Fruit fly (Drosophila melanogaster) whole organism, embryonic: ENCODE results near the gene Sar1.

ENCODE experiments used
- ATbp ChIP-seq: fragments of 200-800 bp; sonication (Bioruptor generic); optimal IDR thresholded peaks from 2 replicates; lab custom pipeline; 2017; ENCODE audit warnings: missing biosample characterization, mild to moderate bottlenecking, missing genetic modification characterization, missing genetic modification reagents
- CG10979 ChIP-seq: fragments of 200-800 bp; sonication (Bioruptor generic); optimal IDR thresholded peaks from 2 replicates; lab custom pipeline; 2018; ENCODE audit warnings: missing biosample characterization, mild to moderate bottlenecking, missing genetic modification characterization, moderate library complexity
- CG12155 ChIP-seq: fragments of 200-800 bp; sonication (Bioruptor generic); optimal IDR thresholded peaks from 3 replicates; lab custom pipeline; 2016; ENCODE audit warnings: missing biosample characterization, missing genetic modification characterization
- CG12219 ChIP-seq: fragments of 200-800 bp; sonication (Bioruptor generic); optimal IDR thresholded peaks from 3 replicates; lab custom pipeline; 2018; ENCODE audit warnings: missing biosample characterization, mild to moderate bottlenecking, missing genetic modification characterization
- CG13287 ChIP-seq: fragments of 200-800 bp; sonication (Bioruptor generic); IDR thresholded peaks from 2 replicates; pipeline ENCODE4 v1.3.6; 2022; ENCODE audit warnings: missing biosample characterization, missing genetic modification characterization; ENCODE audit not compliant: partially characterized antibody
- CG1529 ChIP-seq: fragments of 200-800 bp; sonication (Bioruptor generic); optimal IDR thresholded peaks from 3 replicates; lab custom pipeline; 2018; ENCODE audit warnings: missing biosample characterization, missing genetic modification characterization
- CG1832 ChIP-seq: fragments of 200-800 bp; sonication (Bioruptor generic); optimal IDR thresholded peaks from 2 replicates; lab custom pipeline; 2017; ENCODE audit warnings: missing biosample characterization, mild to moderate bottlenecking, missing genetic modification characterization, inconsistent platforms
- CG18476 ChIP-seq: fragments of 200-800 bp; sonication (Bioruptor generic); optimal IDR thresholded peaks from 2 replicates; lab custom pipeline; 2016; ENCODE audit warnings: missing biosample characterization, mild to moderate bottlenecking, missing genetic modification characterization
- CG30403 ChIP-seq: fragments of 200-800 bp; sonication (Bioruptor generic); optimal IDR thresholded peaks from 3 replicates; lab custom pipeline; 2016; ENCODE audit warnings: missing biosample characterization, missing genetic modification characterization
- CG31388 ChIP-seq: fragments of 200-800 bp; sonication (Bioruptor generic); optimal IDR thresholded peaks from 2 replicates; lab custom pipeline; 2016; ENCODE audit warnings: missing biosample characterization, missing genetic modification characterization
- CG3281 ChIP-seq: fragments of 200-800 bp; sonication (Bioruptor generic); optimal IDR thresholded peaks from 3 replicates; lab custom pipeline; 2017; ENCODE audit warnings: missing biosample characterization, mild to moderate bottlenecking, missing genetic modification characterization
- CG33213 ChIP-seq: fragments of 200-800 bp; sonication (Bioruptor generic); optimal IDR thresholded peaks from 3 replicates; lab custom pipeline; 2016; ENCODE audit warnings: missing biosample characterization, missing genetic modification characterization
- CG43689 ChIP-seq: fragments of 200-800 bp; sonication (Bioruptor generic); IDR thresholded peaks from 2 replicates; pipeline ENCODE4 v1.3.6; 2022; ENCODE audit warnings: missing biosample characterization, missing genetic modification characterization
- CG5245 ChIP-seq: fragments of 200-800 bp; sonication (Bioruptor generic); optimal IDR thresholded peaks from 3 replicates; lab custom pipeline; 2016; ENCODE audit warnings: missing biosample characterization, missing genetic modification characterization
- CG6254 ChIP-seq: fragments of 200-800 bp; sonication (Bioruptor generic); optimal IDR thresholded peaks from 3 replicates; lab custom pipeline; 2017; ENCODE audit warnings: mild to moderate bottlenecking, missing biosample characterization, missing genetic modification reagents, missing genetic modification characterization
- CG6683 ChIP-seq: fragments of 200-800 bp; sonication (Bioruptor generic); optimal IDR thresholded peaks from 2 replicates; lab custom pipeline; 2017; ENCODE audit warnings: missing biosample characterization, mild to moderate bottlenecking, missing genetic modification characterization, missing genetic modification reagents
- CG7963 ChIP-seq: fragments of 200-800 bp; sonication (Bioruptor generic); IDR thresholded peaks from 3 replicates; pipeline ENCODE4 v1.3.6; 2022; ENCODE audit warnings: missing biosample characterization, missing genetic modification characterization; ENCODE audit not compliant: partially characterized antibody
- CG8388 ChIP-seq: fragments of 200-800 bp; sonication (Bioruptor generic); optimal IDR thresholded peaks from 2 replicates; lab custom pipeline; 2019; ENCODE audit warnings: missing biosample characterization, mild to moderate bottlenecking, missing genetic modification characterization, moderate library complexity
- CG8924 ChIP-seq: fragments of 200-800 bp; optimal IDR thresholded peaks from 3 replicates; lab custom pipeline; 2019; ENCODE audit warnings: missing biosample characterization, mild to moderate bottlenecking, missing genetic modification characterization, moderate library complexity
- CG8944 ChIP-seq: fragments of 200-800 bp; sonication (Bioruptor generic); optimal IDR thresholded peaks from 3 replicates; lab custom pipeline; 2016; ENCODE audit warnings: missing biosample characterization, missing genetic modification characterization
- CG9609 ChIP-seq: fragments of 200-800 bp; sonication (Bioruptor generic); optimal IDR thresholded peaks from 3 replicates; lab custom pipeline; 2016; ENCODE audit warnings: missing biosample characterization, missing genetic modification characterization
- CG9932 ChIP-seq: fragments of 200-800 bp; sonication (Bioruptor generic); IDR thresholded peaks from 2 replicates; pipeline ENCODE4 v1.3.6; 2022; ENCODE audit warnings: missing biosample characterization, missing genetic modification characterization
- Deaf1 ChIP-seq: fragments of 200-800 bp; optimal IDR thresholded peaks from 3 replicates; lab custom pipeline; 2019; ENCODE audit warnings: missing biosample characterization, mild to moderate bottlenecking, missing genetic modification characterization, moderate library complexity
- ERR ChIP-seq: fragments of 200-800 bp; sonication (Bioruptor generic); optimal IDR thresholded peaks from 2 replicates; lab custom pipeline; 2016; ENCODE audit warnings: missing biosample characterization, missing genetic modification characterization
- Ets97D ChIP-seq: fragments of 200-800 bp; sonication (Bioruptor generic); optimal IDR thresholded peaks from 3 replicates; lab custom pipeline; 2016; ENCODE audit warnings: missing biosample characterization, missing genetic modification characterization
- H15 ChIP-seq: fragments of 200-800 bp; sonication (Bioruptor generic); IDR thresholded peaks from 3 replicates; pipeline ENCODE4 v1.3.6; 2022; ENCODE audit warnings: missing biosample characterization, missing genetic modification characterization
- Hr3 ChIP-seq: fragments of 200-800 bp; sonication (Bioruptor generic); optimal IDR thresholded peaks from 3 replicates; lab custom pipeline; 2016; ENCODE audit warnings: missing biosample characterization, missing genetic modification characterization
- Mad ChIP-seq: fragments of 200-800 bp; sonication (Bioruptor generic); optimal IDR thresholded peaks from 2 replicates; lab custom pipeline; 2016; ENCODE audit warnings: missing biosample characterization, missing genetic modification characterization
- Meics ChIP-seq: fragments of 200-800 bp; sonication (Bioruptor generic); optimal IDR thresholded peaks from 2 replicates; lab custom pipeline; 2017; ENCODE audit warnings: missing biosample characterization, mild to moderate bottlenecking, missing genetic modification characterization
- NC2α ChIP-seq: fragments of 200-800 bp; sonication (Bioruptor generic); optimal IDR thresholded peaks from 2 replicates; lab custom pipeline; 2016; ENCODE audit warnings: missing biosample characterization, missing genetic modification characterization
- Scr ChIP-seq: fragments of 200-800 bp; sonication (Bioruptor generic); IDR thresholded peaks from 2 replicates; pipeline ENCODE4 v1.3.6; 2022; ENCODE audit warnings: missing biosample characterization, missing genetic modification characterization; ENCODE audit not compliant: partially characterized antibody
- ap ChIP-seq: fragments of 200-800 bp; sonication (Bioruptor generic); IDR thresholded peaks from 2 replicates; pipeline ENCODE4 v1.3.6; 2022; ENCODE audit warnings: missing biosample characterization, missing genetic modification characterization
- ash1 ChIP-seq: fragments of 200-800 bp; sonication (Bioruptor generic); optimal IDR thresholded peaks from 2 replicates; lab custom pipeline; 2018; ENCODE audit warnings: missing biosample characterization, mild to moderate bottlenecking, missing genetic modification characterization
- bcd ChIP-seq: fragments of 200-800 bp; sonication (Bioruptor generic); optimal IDR thresholded peaks from 2 replicates; lab custom pipeline; 2017; ENCODE audit warnings: missing biosample characterization, mild to moderate bottlenecking, missing genetic modification characterization
- bsh ChIP-seq, 2 experiments: fragments of 200-800 bp; sonication (Bioruptor generic); optimal IDR thresholded peaks; 2 replicates each; lab custom pipeline; 2017 to 2018; ENCODE audit warnings: mild to moderate bottlenecking in 2 of 2, missing biosample characterization in 2 of 2, missing genetic modification characterization in 2 of 2, moderate library complexity in 1 of 2
- chm ChIP-seq: fragments of 200-800 bp; sonication (Bioruptor generic); IDR thresholded peaks from 2 replicates; pipeline ENCODE4 v1.3.6; 2022; ENCODE audit warnings: missing biosample characterization, missing genetic modification characterization
- dan ChIP-seq: fragments of 200-800 bp; sonication (Bioruptor generic); IDR thresholded peaks from 2 replicates; pipeline ENCODE4 v1.3.6; 2022; ENCODE audit warnings: missing biosample characterization, missing genetic modification characterization
- danr ChIP-seq: fragments of 200-800 bp; sonication (Bioruptor generic); IDR thresholded peaks from 2 replicates; pipeline ENCODE4 v1.3.6; 2022; ENCODE audit warnings: missing biosample characterization, missing genetic modification characterization
- h ChIP-seq: fragments of >200 bp; optimal IDR thresholded peaks from 2 replicates; lab custom pipeline; 2017
- inv ChIP-seq: fragments of 200-800 bp; sonication (Bioruptor generic); IDR thresholded peaks from 2 replicates; pipeline ENCODE4 v1.3.6; 2022; ENCODE audit warnings: missing biosample characterization, missing genetic modification characterization; ENCODE audit not compliant: partially characterized antibody
- jing ChIP-seq: fragments of 200-800 bp; sonication (Bioruptor generic); optimal IDR thresholded peaks from 2 replicates; lab custom pipeline; 2018; ENCODE audit warnings: missing biosample characterization, mild to moderate bottlenecking, missing genetic modification characterization
- kay ChIP-seq: fragments of 200-800 bp; sonication (Bioruptor generic); optimal IDR thresholded peaks from 2 replicates; lab custom pipeline; 2016; ENCODE audit warnings: missing biosample characterization, missing genetic modification characterization
- lmd ChIP-seq: fragments of 200-800 bp; sonication (Bioruptor generic); IDR thresholded peaks from 2 replicates; pipeline ENCODE4 v1.3.6; 2022; ENCODE audit warnings: missing biosample characterization, missing genetic modification characterization
- odd ChIP-seq: fragments of 200-800 bp; sonication (Bioruptor generic); optimal IDR thresholded peaks from 2 replicates; lab custom pipeline; 2017; ENCODE audit warnings: missing biosample characterization, mild to moderate bottlenecking, missing genetic modification characterization
- otp ChIP-seq: fragments of 200-800 bp; sonication (Bioruptor generic); IDR thresholded peaks from 3 replicates; pipeline ENCODE4, ENCODE4 v1.3.6; 2022; ENCODE audit warnings: missing biosample characterization, missing genetic modification characterization
- sens-2 ChIP-seq: fragments of 200-800 bp; sonication (Bioruptor generic); IDR thresholded peaks from 2 replicates; pipeline ENCODE4 v1.3.6; 2022; ENCODE audit warnings: missing biosample characterization, missing genetic modification characterization
- sisA ChIP-seq: fragments of 200-800 bp; sonication (Bioruptor generic); IDR thresholded peaks from 2 replicates; pipeline ENCODE4 v1.3.6; 2022; ENCODE audit warnings: missing biosample characterization, missing genetic modification characterization
- slp2 ChIP-seq: fragments of 200-800 bp; sonication (Bioruptor generic); optimal IDR thresholded peaks from 2 replicates; lab custom pipeline; 2016; ENCODE audit warnings: missing biosample characterization, missing genetic modification characterization
- sna ChIP-seq: fragments of 200-800 bp; sonication (Bioruptor generic); IDR thresholded peaks from 2 replicates; pipeline ENCODE4 v1.3.6; 2022; ENCODE audit warnings: missing biosample characterization, missing genetic modification characterization; ENCODE audit not compliant: partially characterized antibody
- tap ChIP-seq: fragments of 200-800 bp; optimal IDR thresholded peaks from 3 replicates; lab custom pipeline; 2019; ENCODE audit warnings: missing biosample characterization, mild to moderate bottlenecking, missing genetic modification characterization, moderate library complexity
- twi ChIP-seq: fragments of 200-800 bp; optimal IDR thresholded peaks from 2 replicates; lab custom pipeline; 2019; ENCODE audit warnings: missing biosample characterization, mild to moderate bottlenecking, missing genetic modification characterization, moderate library complexity
- z ChIP-seq: fragments of 200-800 bp; sonication (Bioruptor generic); IDR thresholded peaks from 3 replicates; pipeline ENCODE4 v1.3.6; 2022; ENCODE audit warnings: missing biosample characterization, missing genetic modification characterization
- zfh2 ChIP-seq: fragments of 200-800 bp; sonication (Bioruptor generic); optimal IDR thresholded peaks from 2 replicates; lab custom pipeline; 2016; ENCODE audit warnings: missing biosample characterization, missing genetic modification characterization

Sar1 gene

dm6 chr3R:22400246-22400645 lies 43.8 kb downstream of the Sar1 start (continued):
- TF ChIP-seq CG1832 (GFP tag; lab: Kevin White, UChicago) (no peak), ash1 (GFP tag; lab: Kevin White, UChicago) (no peak), jing (GFP tag; lab: Kevin White, UChicago) (no peak), dan (no peak), inv (GFP tag; lab: Robert Waterston, UW) (no peak), Ets97D (GFP tag; lab: Kevin White, UChicago) (no peak), CG12155 (no peak), Deaf1 (tag; lab: Kevin White, UChicago) (no peak), CG6683 (GFP tag; lab: Kevin White, UChicago) (no peak), bcd (peak; percentile 27), slp2 (GFP tag; lab: Kevin White, UChicago) (no peak), zfh2 (GFP tag; lab: Kevin White, UChicago) (no peak), CG9932 (GFP tag; lab: Robert Waterston, UW) (peak; percentile 68), CG18476 (GFP tag; lab: Kevin White, UChicago) (peak; percentile 14), Mad (no peak), odd (GFP tag; lab: Kevin White, UChicago) (no peak), CG13287 (GFP tag; lab: Robert Waterston, UW) (no peak), CG12219 (GFP tag; lab: Kevin White, UChicago) (no peak), CG1529 (GFP tag; lab: Kevin White, UChicago) (no peak), sna (no peak), z (no peak), ATbp (GFP tag; lab: Kevin White, UChicago) (no peak), danr (GFP tag; lab: Robert Waterston, UW) (no peak), CG43689 (no peak), Scr (GFP tag; lab: Robert Waterston, UW) (no peak), CG6254 (GFP tag; lab: Kevin White, UChicago) (no peak), CG8924 (tag; lab: Kevin White, UChicago) (peak; percentile 19), sisA (no peak), CG3281 (GFP tag; lab: Kevin White, UChicago) (no peak), CG8944 (GFP tag; lab: Kevin White, UChicago) (no peak), Hr3 (GFP tag; lab: Kevin White, UChicago) (no peak), CG9609 (GFP tag; lab: Kevin White, UChicago) (no peak), chm (GFP tag; lab: Robert Waterston, UW) (no peak), NC2α (no peak), sens-2 (GFP tag; lab: Robert Waterston, UW) (no peak), CG31388 (no peak), CG7963 (no peak), CG33213 (no peak), ap (GFP tag; lab: Robert Waterston, UW) (no peak), CG5245 (GFP tag; lab: Kevin White, UChicago) (peak; percentile 12), h (lab: Kevin White, UChicago) (no peak), tap (no peak), CG10979 (peak; percentile 42), otp (GFP tag; lab: Robert Waterston, UW) (no peak), bsh (GFP tag; optimal IDR thresholded peaks at IDR 0.05; lab: Kevin White, UChicago) (peak; percentile 14 to 58), twi (tag; lab: Kevin White, UChicago) (no peak), CG8388 (GFP tag; lab: Kevin White, UChicago) (no peak), H15 (GFP tag; lab: Robert Waterston, UW) (peak; percentile 14; the same call in 1 of the 3 replicates), Meics (GFP tag; lab: Kevin White, UChicago) (peak; percentile 41), kay (GFP tag; lab: Kevin White, UChicago) (no peak), ERR (GFP tag; lab: Kevin White, UChicago) (no peak), CG30403 (GFP tag; lab: Kevin White, UChicago) (peak; percentile 3), lmd (GFP tag; lab: Robert Waterston, UW) (peak; percentile 71)
